Fruit fly (Drosophila melanogaster) whole organism, adult: ENCODE data around the gene Scgdelta.

Experiments
- CG7045 ChIP-seq: fragments of 200-800 bp; sonication (Bioruptor generic); optimal IDR thresholded peaks from 2 replicates; lab custom pipeline; 2017; ENCODE audit warnings: missing biosample characterization, mild to moderate bottlenecking, missing genetic modification characterization
- Mnt ChIP-seq: fragments of 200-800 bp; sonication (Bioruptor generic); optimal IDR thresholded peaks from 2 replicates; lab custom pipeline; 2016; ENCODE audit warnings: missing biosample characterization, mild to moderate bottlenecking, missing genetic modification characterization
- kay ChIP-seq: fragments of 200-800 bp; sonication (Bioruptor generic); peaks from one replicate; lab custom pipeline; 2016; ENCODE audit warnings: missing biosample characterization, missing genetic modification characterization, borderline replicate concordance
- pad ChIP-seq: fragments of 200-800 bp; sonication (Bioruptor generic); optimal IDR thresholded peaks from 3 replicates; lab custom pipeline; 2017; ENCODE audit warnings: missing biosample characterization, missing genetic modification characterization, mild to moderate bottlenecking, moderate library complexity, missing genetic modification reagents

dm6 chrX:1692553-1692952 is 61.3 kb downstream of the Scgdelta start, which contains the start of gene CG32809:
- TF ChIP-seq Mnt (GFP tag; lab: Kevin White, UChicago) (peak; percentile 33), kay (GFP tag; lab: Kevin White, UChicago) (no peak), pad (GFP tag; lab: Kevin White, UChicago) (no peak), CG7045 (no peak)
